Worm (Caenorhabditis elegans) whole organism, late embryonic: ENCODE results near the gene H25K10.1.

Experiments used
- C08G9.2 ChIP-seq: sonication (generic microtip); optimal IDR thresholded peaks from 2 replicates; lab custom pipeline; 2016; ENCODE audit warnings: mild to moderate bottlenecking, missing genetic modification characterization, moderate library complexity, missing compliant biosample characterization
- K02D7.2 ChIP-seq: sonication (generic microtip); optimal IDR thresholded peaks from 2 replicates; lab custom pipeline; 2017; ENCODE audit warnings: mild to moderate bottlenecking, missing genetic modification characterization, missing compliant biosample characterization
- ahr-1 ChIP-seq: sonication (generic microtip); optimal IDR thresholded peaks from 2 replicates; lab custom pipeline; 2016; ENCODE audit warnings: missing genetic modification characterization, missing compliant biosample characterization
- ceh-31 ChIP-seq: sonication (generic microtip); optimal IDR thresholded peaks from 2 replicates; lab custom pipeline; 2016; ENCODE audit warnings: missing genetic modification characterization, missing compliant biosample characterization
- dmd-4 ChIP-seq: sonication (generic microtip); optimal IDR thresholded peaks from 2 replicates; lab custom pipeline; 2016; ENCODE audit warnings: borderline replicate concordance, missing genetic modification characterization, missing compliant biosample characterization
- ets-4 ChIP-seq: sonication (generic microtip); optimal IDR thresholded peaks from 2 replicates; lab custom pipeline; 2016; ENCODE audit warnings: missing genetic modification characterization, missing compliant biosample characterization
- eyg-1 ChIP-seq: sonication (generic microtip); optimal IDR thresholded peaks from 2 replicates; lab custom pipeline; 2016; ENCODE audit warnings: missing genotype, missing genetic modification characterization, missing compliant biosample characterization
- fkh-10 ChIP-seq: fragments of 150-350 bp; optimal IDR thresholded peaks from 2 replicates; lab custom pipeline; 2014; ENCODE audit warnings: missing biosample characterization, missing genetic modification reagents, missing genetic modification characterization
- hlh-30 ChIP-seq: sonication (generic microtip); optimal IDR thresholded peaks from 2 replicates; lab custom pipeline; 2017; ENCODE audit warnings: antibody characterized with exemption, missing genetic modification characterization, missing compliant biosample characterization; ENCODE audit not compliant: insufficient read depth
- mec-3 ChIP-seq: sonication (generic microtip); optimal IDR thresholded peaks from 2 replicates; lab custom pipeline; 2016; ENCODE audit warnings: borderline replicate concordance, missing genetic modification characterization, missing compliant biosample characterization
- nfya-1 ChIP-seq: sonication (generic microtip); optimal IDR thresholded peaks from 2 replicates; lab custom pipeline; 2017; ENCODE audit warnings: missing genetic modification characterization, mild to moderate bottlenecking, missing compliant biosample characterization, antibody characterized with exemption, moderate library complexity
- nhr-11 ChIP-seq: fragments of 150-350 bp; optimal IDR thresholded peaks from 2 replicates; lab custom pipeline; 2014; ENCODE audit warnings: missing biosample characterization, missing genetic modification characterization

DNA sequence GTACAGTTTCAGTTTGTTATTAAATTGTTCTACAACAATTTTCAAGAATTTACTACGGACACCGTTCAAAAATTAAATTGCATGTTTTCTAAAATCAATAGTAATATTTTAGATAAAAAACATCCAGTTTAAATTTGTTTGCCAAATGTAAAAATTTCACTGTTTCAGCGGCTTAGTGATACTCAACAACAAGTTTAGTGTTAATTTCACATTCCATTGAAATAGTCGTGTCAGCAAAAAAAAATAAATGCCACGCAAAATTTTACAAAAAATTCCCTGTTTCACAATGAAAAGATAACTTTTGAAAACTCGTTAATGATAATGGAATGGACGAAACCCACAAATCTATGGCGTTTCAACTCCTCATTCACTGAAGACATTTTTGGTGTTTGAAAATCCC lies 14.0 kb downstream of the H25K10.1 start:
- TF ChIP-seq dmd-4 (tag; lab: Kevin White, UChicago) (no peak), hlh-30 (tag; lab: Kevin White, UChicago) (no peak), ets-4 (tag; lab: Kevin White, UChicago) (no peak), fkh-10 (GFP tag; lab: Kevin White, UChicago) (no peak), eyg-1 (tag; lab: Kevin White, UChicago) (no peak), K02D7.2 (tag; lab: Kevin White, UChicago) (no peak), C08G9.2 (tag; lab: Kevin White, UChicago) (no peak), mec-3 (tag; lab: Kevin White, UChicago) (no peak), nfya-1 (tag; lab: Kevin White, UChicago) (no peak), nhr-11 (tag; lab: Kevin White, UChicago) (no peak), ahr-1 (tag; lab: Kevin White, UChicago) (no peak), ceh-31 (no peak)
